Worm (Caenorhabditis elegans) whole organism, late embryonic: ENCODE results near the gene T07C4.12.

ENCODE experiments used
- ahr-1 ChIP-seq: sonication (generic microtip); optimal IDR thresholded peaks from 2 replicates; lab custom pipeline; 2016; ENCODE audit warnings: missing genetic modification characterization, missing compliant biosample characterization
- ceh-45 ChIP-seq: fragments of 200-800 bp; sonication (Bioruptor generic); IDR thresholded peaks from 2 replicates; pipeline ENCODE4 v1.3.6; 2022; ENCODE audit warnings: missing genetic modification reagents, missing genetic modification characterization, missing compliant biosample characterization
- ceh-9 ChIP-seq: sonication (generic microtip); optimal IDR thresholded peaks from 2 replicates; lab custom pipeline; 2016; ENCODE audit warnings: mild to moderate bottlenecking, missing genetic modification characterization, inconsistent platforms, missing compliant biosample characterization
- elt-2 ChIP-seq: sonication (generic microtip); optimal IDR thresholded peaks from 2 replicates; lab custom pipeline; 2016; ENCODE audit warnings: missing genetic modification reagents, missing genetic modification characterization, missing compliant biosample characterization
- fkh-10 ChIP-seq: fragments of 150-350 bp; optimal IDR thresholded peaks from 2 replicates; lab custom pipeline; 2014; ENCODE audit warnings: missing biosample characterization, missing genetic modification reagents, missing genetic modification characterization
- hlh-8 ChIP-seq: sonication (generic microtip); optimal IDR thresholded peaks from 2 replicates; lab custom pipeline; 2016; ENCODE audit warnings: missing genotype, missing genetic modification characterization, missing compliant biosample characterization
- nhr-11 ChIP-seq: fragments of 150-350 bp; optimal IDR thresholded peaks from 2 replicates; lab custom pipeline; 2014; ENCODE audit warnings: missing biosample characterization, missing genetic modification characterization

DNA sequence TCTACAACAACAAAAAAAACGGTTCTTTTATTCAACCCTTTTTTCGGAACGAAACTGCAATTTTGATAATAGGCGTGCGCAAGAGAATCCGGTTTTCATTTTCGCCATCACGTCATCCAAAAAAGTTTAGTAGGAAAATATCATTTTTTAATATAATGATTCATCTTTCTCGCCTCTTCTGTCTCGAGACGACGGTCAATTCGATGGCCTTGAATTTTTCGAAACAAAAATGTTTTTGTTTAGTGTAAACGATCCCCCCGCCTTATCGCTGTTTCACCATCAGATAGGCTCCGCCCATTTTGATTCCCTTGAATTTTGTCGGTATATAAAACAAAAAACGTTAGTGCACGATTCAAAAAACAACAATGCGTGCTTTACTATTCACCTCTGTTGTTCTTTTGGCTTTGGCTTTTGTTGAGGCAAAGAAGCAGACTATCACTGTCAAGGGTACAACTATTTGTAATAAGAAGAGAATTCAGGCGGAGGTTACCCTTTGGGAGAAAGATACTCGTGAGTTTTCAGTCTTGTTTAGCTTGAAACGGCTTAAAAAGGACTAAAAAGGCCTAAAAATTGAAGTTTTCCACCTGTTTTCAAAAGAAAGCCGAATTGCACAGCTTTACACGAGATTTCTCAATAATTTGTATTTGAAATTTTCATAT, 5.2 kb upstream of the T07C4.12 start, which contains the start of gene ttr-15:
- no peak for TF ChIP-seq ceh-9 (tag; lab: Kevin White, UChicago)
- TF ChIP-seq nhr-11 (tag; lab: Kevin White, UChicago), result no peak
- no peak for TF ChIP-seq elt-2 (tag; lab: Kevin White, UChicago)
- no peak for TF ChIP-seq ceh-45 (GFP tag; lab: Robert Waterston, UW)
- TF ChIP-seq ahr-1 (tag; lab: Kevin White, UChicago), result no peak
- no peak for TF ChIP-seq fkh-10 (GFP tag; lab: Kevin White, UChicago)
- no peak for TF ChIP-seq hlh-8 (tag; lab: Kevin White, UChicago)
